Worm (Caenorhabditis elegans): ENCODE results near the gene gbf-1.

- TF ChIP-seq nhr-11 (tag; optimal IDR thresholded peaks at IDR 0.05) (no peak), zag-1 (tag; optimal IDR thresholded peaks at IDR 0.05) (no peak), nhr-25 (tag; optimal IDR thresholded peaks at IDR 0.05) (no peak), dmd-4 (tag; optimal IDR thresholded peaks at IDR 0.05) (no peak), unc-39 (tag; optimal IDR thresholded peaks at IDR 0.05) (no peak), sma-3 (GFP tag; optimal IDR thresholded peaks at IDR 0.05) (no peak), egl-27 (tag; optimal IDR thresholded peaks at IDR 0.05) (no peak), F13H6.1 (tag; optimal IDR thresholded peaks at IDR 0.05) (no peak), ztf-1 (GFP tag; conservative IDR thresholded peaks at IDR 0.05) (no peak)
These were observed 15.6 kb downstream of the gbf-1 start for ce11 chrIII:11757892-11758291.
